Fruit fly (Drosophila melanogaster) whole organism, prepupa: ENCODE results near the gene CG13670.

Source experiments
- CG10669 ChIP-seq: fragments of 200-800 bp; sonication (Bioruptor generic); optimal IDR thresholded peaks from 3 replicates; lab custom pipeline; 2018; ENCODE audit warnings: missing biosample characterization, mild to moderate bottlenecking, missing genetic modification characterization, moderate library complexity
- CG11902 ChIP-seq: fragments of 200-800 bp; sonication (Bioruptor generic); optimal IDR thresholded peaks from 3 replicates; lab custom pipeline; 2016; ENCODE audit warnings: missing biosample characterization, missing genetic modification characterization
- CG15336 ChIP-seq: fragments of 200-800 bp; sonication (Bioruptor generic); IDR thresholded peaks from 2 replicates; pipeline ENCODE4 v1.3.6; 2022; ENCODE audit warnings: missing biosample characterization, missing genetic modification characterization
- CG1621 ChIP-seq: fragments of 200-800 bp; sonication (Bioruptor generic); optimal IDR thresholded peaks from 3 replicates; lab custom pipeline; 2018; ENCODE audit warnings: missing biosample characterization, mild to moderate bottlenecking, missing genetic modification characterization
- CG3032 ChIP-seq: fragments of 200-800 bp; optimal IDR thresholded peaks from 2 replicates; lab custom pipeline; 2019; ENCODE audit warnings: missing biosample characterization, mild to moderate bottlenecking, missing genetic modification characterization, moderate library complexity
- CG31627 ChIP-seq: fragments of 200-800 bp; sonication (Bioruptor generic); optimal IDR thresholded peaks from 3 replicates; lab custom pipeline; 2016; ENCODE audit warnings: missing biosample characterization, missing genetic modification characterization
- CG32006 ChIP-seq: fragments of 200-800 bp; sonication (Bioruptor generic); optimal IDR thresholded peaks from 3 replicates; lab custom pipeline; 2017; ENCODE audit warnings: missing biosample characterization, mild to moderate bottlenecking, missing genetic modification characterization
- CG6163 ChIP-seq: fragments of 200-800 bp; sonication (Bioruptor generic); IDR thresholded peaks from 3 replicates; pipeline ENCODE4 v1.3.6; 2022; ENCODE audit warnings: missing biosample characterization, missing genetic modification characterization
- CG6792 ChIP-seq: fragments of 200-800 bp; sonication (Bioruptor generic); optimal IDR thresholded peaks from 3 replicates; lab custom pipeline; 2016; ENCODE audit warnings: missing biosample characterization, missing genetic modification characterization
- CG6808 ChIP-seq: fragments of 200-800 bp; sonication (Bioruptor generic); optimal IDR thresholded peaks from 3 replicates; lab custom pipeline; 2017; ENCODE audit warnings: missing biosample characterization, missing genetic modification characterization, mild to moderate bottlenecking, moderate library complexity, missing genetic modification reagents
- CG6854 ChIP-seq: fragments of 200-800 bp; sonication (Bioruptor generic); optimal IDR thresholded peaks from 2 replicates; lab custom pipeline; 2017; ENCODE audit warnings: missing biosample characterization, mild to moderate bottlenecking, missing genetic modification characterization
- CG7368 ChIP-seq: fragments of 200-800 bp; sonication (Bioruptor generic); optimal IDR thresholded peaks from 3 replicates; lab custom pipeline; 2016; ENCODE audit warnings: missing biosample characterization, missing genetic modification characterization
- CG8119 ChIP-seq: fragments of 200-800 bp; sonication (Bioruptor generic); IDR thresholded peaks from 3 replicates; pipeline ENCODE4 v1.3.6; 2022; ENCODE audit warnings: missing biosample characterization, missing genetic modification characterization
- CG9139 ChIP-seq: fragments of 200-800 bp; sonication (Bioruptor generic); optimal IDR thresholded peaks from 3 replicates; lab custom pipeline; 2017; ENCODE audit warnings: missing biosample characterization, mild to moderate bottlenecking, missing genetic modification characterization
- Eip75B ChIP-seq: fragments of 200-800 bp; sonication (Bioruptor generic); optimal IDR thresholded peaks from 3 replicates; lab custom pipeline; 2016; ENCODE audit warnings: missing biosample characterization, missing genetic modification characterization
- Eip78C ChIP-seq: fragments of 200-800 bp; sonication (Bioruptor generic); peaks from one replicate; lab custom pipeline; 2016; ENCODE audit warnings: missing biosample characterization, missing genetic modification characterization
- Ets21C ChIP-seq: fragments of 200-800 bp; sonication (Bioruptor generic); optimal IDR thresholded peaks from 3 replicates; lab custom pipeline; 2016; ENCODE audit warnings: missing biosample characterization, missing genetic modification characterization
- Ets96B ChIP-seq: fragments of 200-800 bp; optimal IDR thresholded peaks from 2 replicates; lab custom pipeline; 2019; ENCODE audit warnings: missing biosample characterization, mild to moderate bottlenecking, missing genetic modification characterization, moderate library complexity
- Hr4 ChIP-seq: fragments of 200-800 bp; sonication (Bioruptor generic); optimal IDR thresholded peaks from 3 replicates; lab custom pipeline; 2016; ENCODE audit warnings: missing biosample characterization, missing genetic modification characterization
- Met ChIP-seq: fragments of 200-800 bp; sonication (Bioruptor generic); optimal IDR thresholded peaks from 3 replicates; lab custom pipeline; 2016; ENCODE audit warnings: missing biosample characterization, missing genetic modification characterization
- Smox ChIP-seq: fragments of 200-800 bp; sonication (Bioruptor generic); optimal IDR thresholded peaks from 3 replicates; lab custom pipeline; 2016; ENCODE audit warnings: missing biosample characterization, missing genetic modification characterization
- Sox102F ChIP-seq: fragments of 200-800 bp; sonication (Bioruptor generic); optimal IDR thresholded peaks from 2 replicates; lab custom pipeline; 2016; ENCODE audit warnings: missing biosample characterization, mild to moderate bottlenecking, missing genetic modification characterization
- Sox14 ChIP-seq: fragments of 200-800 bp; sonication (Bioruptor generic); optimal IDR thresholded peaks from 3 replicates; lab custom pipeline; 2016; ENCODE audit warnings: missing biosample characterization, missing genetic modification characterization
- Sox15 ChIP-seq: fragments of 200-800 bp; sonication (Bioruptor generic); optimal IDR thresholded peaks from 3 replicates; lab custom pipeline; 2016; ENCODE audit warnings: missing biosample characterization, missing genetic modification characterization
- achi ChIP-seq: fragments of 200-800 bp; sonication (Bioruptor generic); optimal IDR thresholded peaks from 3 replicates; lab custom pipeline; 2016; ENCODE audit warnings: missing biosample characterization, missing genetic modification characterization
- acj6 ChIP-seq: fragments of 200-800 bp; sonication (Bioruptor generic); optimal IDR thresholded peaks from 3 replicates; lab custom pipeline; 2016; ENCODE audit warnings: missing biosample characterization, missing genetic modification characterization
- fd85E ChIP-seq: fragments of 200-800 bp; sonication (Bioruptor generic); optimal IDR thresholded peaks from 3 replicates; lab custom pipeline; 2016; ENCODE audit warnings: missing biosample characterization, missing genetic modification characterization
- fkh ChIP-seq: fragments of 200-800 bp; sonication (Bioruptor generic); optimal IDR thresholded peaks from 3 replicates; lab custom pipeline; 2017; ENCODE audit warnings: missing biosample characterization, mild to moderate bottlenecking, missing genetic modification characterization, moderate library complexity
- lz ChIP-seq: fragments of 200-800 bp; sonication (Bioruptor generic); optimal IDR thresholded peaks from 3 replicates; lab custom pipeline; 2016; ENCODE audit warnings: missing biosample characterization, missing genetic modification characterization
- net ChIP-seq: fragments of 200-800 bp; sonication (Bioruptor generic); optimal IDR thresholded peaks from 3 replicates; lab custom pipeline; 2016; ENCODE audit warnings: missing biosample characterization, missing genetic modification characterization
- salr ChIP-seq, 2 experiments: fragments of 200-800 bp; sonication (Bioruptor generic); optimal IDR thresholded peaks; 3 replicates each; lab custom pipeline; 2016 to 2018; ENCODE audit warnings: missing biosample characterization in 2 of 2, missing genetic modification characterization in 2 of 2, mild to moderate bottlenecking in 1 of 2
- spab ChIP-seq: fragments of 200-800 bp; sonication (Bioruptor generic); optimal IDR thresholded peaks from 2 replicates; lab custom pipeline; 2017; ENCODE audit warnings: missing biosample characterization, mild to moderate bottlenecking, missing genetic modification characterization, missing genetic modification reagents
- ss ChIP-seq, 2 experiments: fragments of 200-800 bp; sonication (Bioruptor generic); optimal IDR thresholded peaks; 2 replicates in 1 of 2; 3 replicates in 1 of 2; lab custom pipeline; 2017 to 2018; ENCODE audit warnings: mild to moderate bottlenecking in 2 of 2, missing biosample characterization in 2 of 2, missing genetic modification characterization in 2 of 2, moderate library complexity in 1 of 2
- topi ChIP-seq: fragments of 200-800 bp; sonication (Bioruptor generic); optimal IDR thresholded peaks from 3 replicates; lab custom pipeline; 2016; ENCODE audit warnings: missing biosample characterization, missing genetic modification characterization
- vri ChIP-seq: fragments of 200-800 bp; sonication (Bioruptor generic); optimal IDR thresholded peaks from 3 replicates; lab custom pipeline; 2016; ENCODE audit warnings: missing biosample characterization, mild to moderate bottlenecking, missing genetic modification characterization

CG13670 gene

dm6 chr3L:8346100-8346980 is 25.8 kb downstream of the CG13670 start, which contains the start of the genes CG7182 and GAPcenA (continued):
- TF ChIP-seq net (GFP tag; lab: Kevin White, UChicago) (peak; percentile 71), Sox14 (GFP tag; lab: Kevin White, UChicago) (peak; percentile 41), Met (GFP tag; lab: Kevin White, UChicago) (no peak), CG32006 (GFP tag; lab: Kevin White, UChicago) (no peak), Hr4 (no peak), acj6 (no peak), spab (GFP tag; lab: Kevin White, UChicago) (peak; percentile 41), CG6163 (GFP tag; lab: Robert Waterston, UW) (peak; percentile 75), CG10669 (GFP tag; lab: Kevin White, UChicago) (peak; percentile 69), CG6792 (GFP tag; lab: Kevin White, UChicago) (peak; percentile 70), lz (peak; percentile 66), fkh (GFP tag; lab: Kevin White, UChicago) (peak; percentile 54), CG8119 (GFP tag; lab: Robert Waterston, UW) (peak; percentile 54; the same call in 2 of the 3 replicates), CG31627 (peak; percentile 63), CG6808 (GFP tag; lab: Kevin White, UChicago) (peak; percentile 62), Sox102F (GFP tag; lab: Kevin White, UChicago) (no peak), fd85E (GFP tag; lab: Kevin White, UChicago) (no peak), Ets96B (peak; percentile 78), salr (GFP tag; optimal IDR thresholded peaks at IDR 0.05; lab: Kevin White, UChicago) (no peak), ss (GFP tag; optimal IDR thresholded peaks at IDR 0.05; lab: Kevin White, UChicago) (peak in 1 of 2 experiments; percentile 79), Eip78C (peak; percentile 92), CG1621 (tag; lab: Kevin White, UChicago) (peak; percentile 16), achi (GFP tag; lab: Kevin White, UChicago) (peak; percentile 78), CG15336 (peak; percentile 59; the same call in 1 of the 2 replicates), Eip75B (GFP tag; lab: Kevin White, UChicago) (no peak)
- TF ChIP-seq, all 60 proteins: peak for 42

dm6 chr3L:8347346-8347745 is 26.8 kb downstream of the CG13670 start:
- TF ChIP-seq Ets21C (GFP tag; lab: Kevin White, UChicago) (no peak), fkh (GFP tag; lab: Kevin White, UChicago) (peak; percentile 83), Sox15 (GFP tag; lab: Kevin White, UChicago) (no peak)

DNA sequence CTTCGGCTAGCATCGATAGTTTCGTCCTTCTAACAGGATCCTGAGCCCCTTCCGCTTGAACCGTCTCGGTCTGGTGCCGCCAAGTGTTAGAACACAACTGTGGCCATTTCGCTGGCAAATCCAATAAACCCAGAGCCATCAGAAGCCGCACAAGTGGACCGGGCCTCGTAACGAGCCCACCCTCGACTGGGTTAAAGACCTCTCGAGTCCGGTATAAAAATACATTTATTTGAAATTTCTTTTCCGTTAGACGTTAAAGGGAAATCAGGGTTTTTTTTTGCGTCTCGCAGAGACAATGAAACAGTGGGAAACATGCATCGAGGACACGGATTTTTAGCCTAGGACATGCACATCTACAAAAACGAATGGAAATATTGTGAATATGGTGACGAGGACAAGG is 35.6 kb downstream of the CG13670 start, which contains the start of gene Culd:
Culd (minus strand) TSS at position 101 of the 400 bp plus-strand sequence.
- TF ChIP-seq Ets21C (GFP tag; lab: Kevin White, UChicago), result no peak
- TF ChIP-seq CG6854 (GFP tag; lab: Kevin White, UChicago), result no peak
- no peak for TF ChIP-seq topi (GFP tag; lab: Kevin White, UChicago)
- no peak for TF ChIP-seq CG7368
- no peak for TF ChIP-seq CG1621 (tag; lab: Kevin White, UChicago)
- no peak for TF ChIP-seq ss (GFP tag; optimal IDR thresholded peaks at IDR 0.05; lab: Kevin White, UChicago)
- TF ChIP-seq CG11902 (GFP tag; lab: Kevin White, UChicago), result no peak
- TF ChIP-seq fkh (GFP tag; lab: Kevin White, UChicago), result no peak
- no peak for TF ChIP-seq vri (GFP tag; lab: Kevin White, UChicago)
- TF ChIP-seq Smox (GFP tag; lab: Kevin White, UChicago), result no peak
- no peak for TF ChIP-seq spab (GFP tag; lab: Kevin White, UChicago)
- TF ChIP-seq CG9139, result no peak
- no peak for TF ChIP-seq Met (GFP tag; lab: Kevin White, UChicago)
- TF ChIP-seq CG6163 (GFP tag; lab: Robert Waterston, UW), result no peak
- TF ChIP-seq CG3032 (tag; lab: Kevin White, UChicago), result no peak
- TF ChIP-seq CG6808 (GFP tag; lab: Kevin White, UChicago), result no peak
